Worm (Caenorhabditis elegans): ENCODE measurements around the gene irld-29.

ce11 chrV:2306383-2306782, 32.1 kb downstream of the irld-29 start:
- TF ChIP-seq aly-1 (tag; optimal IDR thresholded peaks at IDR 0.05) (no peak), hnd-1 (tag; optimal IDR thresholded peaks at IDR 0.05) (no peak)
